Fruit fly (Drosophila melanogaster) whole organism, embryonic: ENCODE results near the gene CG43165.

Source experiments
- Abd-B ChIP-seq: fragments of 200-800 bp; sonication (Bioruptor generic); optimal IDR thresholded peaks from 2 replicates; lab custom pipeline; 2018; ENCODE audit warnings: missing biosample characterization, mild to moderate bottlenecking, missing genetic modification characterization, moderate library complexity
- Atf3 ChIP-seq: fragments of 200-800 bp; sonication (Bioruptor generic); optimal IDR thresholded peaks from 3 replicates; lab custom pipeline; 2016; ENCODE audit warnings: missing biosample characterization, missing genetic modification characterization
- CG10654 ChIP-seq: fragments of 200-800 bp; sonication (Bioruptor generic); optimal IDR thresholded peaks from 2 replicates; lab custom pipeline; 2016; ENCODE audit warnings: missing biosample characterization, missing genetic modification characterization
- CG11247 ChIP-seq: fragments of 200-800 bp; sonication (Bioruptor generic); IDR thresholded peaks from 2 replicates; pipeline ENCODE4 v1.3.6; 2022; ENCODE audit warnings: missing biosample characterization, missing genetic modification characterization
- CG11504 ChIP-seq: fragments of 200-800 bp; sonication (Bioruptor generic); optimal IDR thresholded peaks from 3 replicates; lab custom pipeline; 2019; ENCODE audit warnings: missing biosample characterization, mild to moderate bottlenecking, missing genetic modification characterization, moderate library complexity
- CG1233 ChIP-seq: fragments of 200-800 bp; sonication (Bioruptor generic); optimal IDR thresholded peaks from 4 replicates; lab custom pipeline; 2018; ENCODE audit warnings: missing biosample characterization, mild to moderate bottlenecking, missing genetic modification characterization
- CG12659 ChIP-seq: fragments of 200-800 bp; sonication (Bioruptor generic); optimal IDR thresholded peaks from 3 replicates; lab custom pipeline; 2017; ENCODE audit warnings: mild to moderate bottlenecking, missing biosample characterization, missing genetic modification reagents, missing genetic modification characterization
- CG12942 ChIP-seq: fragments of 200-800 bp; sonication (Bioruptor generic); optimal IDR thresholded peaks from 3 replicates; lab custom pipeline; 2016; ENCODE audit warnings: missing biosample characterization, missing genetic modification characterization
- CG13296 ChIP-seq: fragments of 200-800 bp; sonication (Bioruptor generic); optimal IDR thresholded peaks from 3 replicates; lab custom pipeline; 2018; ENCODE audit warnings: missing biosample characterization, mild to moderate bottlenecking, missing genetic modification characterization
- CG13424 ChIP-seq: fragments of 200-800 bp; sonication (Bioruptor generic); optimal IDR thresholded peaks from 2 replicates; lab custom pipeline; 2019; ENCODE audit warnings: missing biosample characterization, mild to moderate bottlenecking, missing genetic modification characterization, moderate library complexity
- CG31365 ChIP-seq: fragments of 200-800 bp; sonication (Bioruptor generic); optimal IDR thresholded peaks from 2 replicates; lab custom pipeline; 2018; ENCODE audit warnings: missing biosample characterization, mild to moderate bottlenecking, missing genetic modification characterization
- CG32767 ChIP-seq: fragments of 200-800 bp; sonication (Bioruptor generic); IDR thresholded peaks from 2 replicates; pipeline ENCODE4 v1.3.6; 2022; ENCODE audit warnings: missing biosample characterization, missing genetic modification characterization
- CG33557 ChIP-seq: fragments of 200-800 bp; sonication (Bioruptor generic); optimal IDR thresholded peaks from 2 replicates; lab custom pipeline; 2019; ENCODE audit warnings: missing biosample characterization, mild to moderate bottlenecking, missing genetic modification characterization, moderate library complexity
- CG3995 ChIP-seq: fragments of 200-800 bp; sonication (Bioruptor generic); optimal IDR thresholded peaks from 3 replicates; lab custom pipeline; 2016; ENCODE audit warnings: missing biosample characterization, missing genetic modification characterization
- CG43689 ChIP-seq: fragments of 200-800 bp; sonication (Bioruptor generic); IDR thresholded peaks from 2 replicates; pipeline ENCODE4 v1.3.6; 2022; ENCODE audit warnings: missing biosample characterization, missing genetic modification characterization
- CG5180 ChIP-seq: fragments of 200-800 bp; sonication (Bioruptor generic); optimal IDR thresholded peaks from 3 replicates; lab custom pipeline; 2017; ENCODE audit warnings: missing biosample characterization, missing genetic modification characterization, mild to moderate bottlenecking, moderate library complexity, missing genetic modification reagents
- CG7786 ChIP-seq: fragments of 200-800 bp; sonication (Bioruptor generic); optimal IDR thresholded peaks from 2 replicates; lab custom pipeline; 2016; ENCODE audit warnings: missing biosample characterization, missing genetic modification characterization
- CG8944 ChIP-seq: fragments of 200-800 bp; sonication (Bioruptor generic); optimal IDR thresholded peaks from 3 replicates; lab custom pipeline; 2016; ENCODE audit warnings: missing biosample characterization, missing genetic modification characterization
- CTCF ChIP-seq: fragments of 200-800 bp; sonication (Bioruptor generic); optimal IDR thresholded peaks from 2 replicates; lab custom pipeline; 2017; ENCODE audit warnings: missing biosample characterization, mild to moderate bottlenecking, missing genetic modification characterization, moderate library complexity
- CoRest ChIP-seq: fragments of 200-800 bp; sonication (Bioruptor generic); optimal IDR thresholded peaks from 3 replicates; lab custom pipeline; 2018; ENCODE audit warnings: missing biosample characterization, mild to moderate bottlenecking, missing genetic modification characterization, moderate library complexity
- D19B ChIP-seq: fragments of 200-800 bp; sonication (Bioruptor generic); optimal IDR thresholded peaks from 2 replicates; lab custom pipeline; 2017; ENCODE audit warnings: missing biosample characterization, mild to moderate bottlenecking, missing genetic modification characterization
- Dip2 ChIP-seq: fragments of 200-800 bp; sonication (Bioruptor generic); IDR thresholded peaks from 2 replicates; pipeline ENCODE4 v1.3.6; 2022; ENCODE audit warnings: missing biosample characterization, missing genetic modification characterization
- Doc2 ChIP-seq: fragments of 200-800 bp; sonication (Bioruptor generic); IDR thresholded peaks from 2 replicates; pipeline ENCODE4 v1.3.6; 2022; ENCODE audit warnings: missing biosample characterization, missing genetic modification characterization
- E2f2 ChIP-seq: fragments of 200-800 bp; sonication (Bioruptor generic); IDR thresholded peaks from 2 replicates; pipeline ENCODE4 v1.3.6; 2022; ENCODE audit warnings: missing biosample characterization, missing genetic modification characterization
- Eip74EF ChIP-seq, 2 experiments: fragments of 200-800 bp in 1 of 2; fragments of >200 bp in 1 of 2; sonication (Bioruptor generic) in 1 of 2; optimal IDR thresholded peaks; 2 replicates each; lab custom pipeline; 2017 to 2019; ENCODE audit warnings: missing biosample characterization in 2 of 2, missing genetic modification characterization in 2 of 2, mild to moderate bottlenecking in 1 of 2, moderate library complexity in 1 of 2
- Fer3 ChIP-seq: fragments of 200-800 bp; sonication (Bioruptor generic); optimal IDR thresholded peaks from 2 replicates; lab custom pipeline; 2018; ENCODE audit warnings: missing biosample characterization, mild to moderate bottlenecking, missing genetic modification characterization, moderate library complexity
- Gug ChIP-seq: fragments of 200-800 bp; sonication (Bioruptor generic); IDR thresholded peaks from 4 replicates; pipeline ENCODE4 v1.3.6; 2022; ENCODE audit warnings: missing biosample characterization, missing genetic modification characterization
- Lhr ChIP-seq: fragments of 200-800 bp; sonication (Bioruptor generic); optimal IDR thresholded peaks from 3 replicates; lab custom pipeline; 2017; ENCODE audit warnings: mild to moderate bottlenecking, missing biosample characterization, missing genetic modification reagents, missing genetic modification characterization
- Mes4 ChIP-seq: fragments of 200-800 bp; sonication (Bioruptor generic); optimal IDR thresholded peaks from 2 replicates; lab custom pipeline; 2016; ENCODE audit warnings: missing biosample characterization, missing genetic modification characterization
- NFAT ChIP-seq: fragments of 200-800 bp; sonication (Bioruptor generic); IDR thresholded peaks from 2 replicates; pipeline ENCODE4 v1.3.6; 2022; ENCODE audit warnings: missing biosample characterization, missing genetic modification characterization
- Neu2 ChIP-seq: fragments of 200-800 bp; sonication (Bioruptor generic); optimal IDR thresholded peaks from 3 replicates; lab custom pipeline; 2016; ENCODE audit warnings: missing biosample characterization, missing genetic modification characterization, borderline replicate concordance
- Oli ChIP-seq: fragments of 200-800 bp; sonication (Bioruptor generic); optimal IDR thresholded peaks from 2 replicates; lab custom pipeline; 2018; ENCODE audit warnings: missing biosample characterization, mild to moderate bottlenecking, missing genetic modification characterization, moderate library complexity
- PHDP ChIP-seq: fragments of 200-800 bp; sonication (Bioruptor generic); optimal IDR thresholded peaks from 3 replicates; lab custom pipeline; 2018; ENCODE audit warnings: missing biosample characterization, mild to moderate bottlenecking, missing genetic modification characterization, moderate library complexity
- Ravus ChIP-seq: fragments of 200-800 bp; sonication (Bioruptor generic); IDR thresholded peaks from 2 replicates; pipeline ENCODE4 v1.3.6; 2022; ENCODE audit warnings: missing biosample characterization, missing genetic modification characterization
- YL-1 ChIP-seq: fragments of 200-800 bp; sonication (Bioruptor generic); optimal IDR thresholded peaks from 3 replicates; lab custom pipeline; 2017; ENCODE audit warnings: missing biosample characterization, mild to moderate bottlenecking, missing genetic modification characterization
- bab2 ChIP-seq: fragments of 200-800 bp; sonication (Bioruptor generic); optimal IDR thresholded peaks from 2 replicates; lab custom pipeline; 2016; ENCODE audit warnings: missing biosample characterization, missing genetic modification characterization
- btn ChIP-seq: fragments of 200-800 bp; sonication (Bioruptor generic); optimal IDR thresholded peaks from 2 replicates; lab custom pipeline; 2016; ENCODE audit warnings: missing biosample characterization, missing genetic modification characterization
- croc ChIP-seq: fragments of 200-800 bp; sonication (Bioruptor generic); conservative IDR thresholded peaks from 3 replicates; pipeline ENCODE4 v1.3.6; 2022; ENCODE audit warnings: missing biosample characterization, missing genetic modification characterization
- dm ChIP-seq: fragments of 200-800 bp; sonication (Bioruptor generic); optimal IDR thresholded peaks from 3 replicates; lab custom pipeline; 2016; ENCODE audit warnings: missing biosample characterization, missing genetic modification characterization
- gcm2 ChIP-seq: fragments of 200-800 bp; sonication (Bioruptor generic); optimal IDR thresholded peaks from 2 replicates; lab custom pipeline; 2016; ENCODE audit warnings: missing biosample characterization, missing genetic modification characterization
- gsb ChIP-seq: fragments of 200-800 bp; sonication (Bioruptor generic); IDR thresholded peaks from 2 replicates; pipeline ENCODE4 v1.3.6; 2022; ENCODE audit warnings: missing biosample characterization, missing genetic modification characterization
- knrl ChIP-seq: fragments of 200-800 bp; sonication (Bioruptor generic); IDR thresholded peaks from 3 replicates; pipeline ENCODE4 v1.3.6; 2022; ENCODE audit warnings: missing biosample characterization, missing genetic modification characterization; ENCODE audit not compliant: partially characterized antibody
- lilli ChIP-seq: fragments of 200-800 bp; sonication (Bioruptor generic); optimal IDR thresholded peaks from 3 replicates; lab custom pipeline; 2016; ENCODE audit warnings: missing biosample characterization, missing genetic modification characterization
- nerfin-2 ChIP-seq: fragments of 200-800 bp; sonication (Bioruptor generic); IDR thresholded peaks from 2 replicates; pipeline ENCODE4 v1.3.6; 2022; ENCODE audit warnings: missing biosample characterization, missing genetic modification characterization; ENCODE audit not compliant: partially characterized antibody
- pfk ChIP-seq: fragments of 200-800 bp; sonication (Bioruptor generic); optimal IDR thresholded peaks from 2 replicates; lab custom pipeline; 2018; ENCODE audit warnings: missing biosample characterization, mild to moderate bottlenecking, missing genetic modification characterization, moderate library complexity
- ro ChIP-seq: fragments of 200-800 bp; sonication (Bioruptor generic); IDR thresholded peaks from 2 replicates; pipeline ENCODE4 v1.3.6; 2022; ENCODE audit warnings: missing biosample characterization, missing genetic modification characterization
- row ChIP-seq: fragments of 200-800 bp; sonication (Bioruptor generic); IDR thresholded peaks from 3 replicates; pipeline ENCODE4 v1.3.6; 2022; ENCODE audit warnings: missing biosample characterization, missing genetic modification characterization
- sim ChIP-seq: fragments of 200-800 bp; sonication (Bioruptor generic); IDR thresholded peaks from 2 replicates; pipeline ENCODE4 v1.3.6; 2022; ENCODE audit warnings: missing biosample characterization, missing genetic modification characterization
- tio ChIP-seq: fragments of 200-800 bp; sonication (Bioruptor generic); optimal IDR thresholded peaks from 2 replicates; lab custom pipeline; 2017; ENCODE audit warnings: missing biosample characterization, missing genetic modification characterization, inconsistent platforms
- ttk ChIP-seq: fragments of 200-800 bp; sonication (Bioruptor generic); IDR thresholded peaks from 2 replicates; pipeline ENCODE4 v2.1.2; 2022; ENCODE audit warnings: missing biosample characterization, missing genetic modification characterization
- tup ChIP-seq: fragments of 200-800 bp; sonication (Bioruptor generic); optimal IDR thresholded peaks from 2 replicates; lab custom pipeline; 2016; ENCODE audit warnings: missing biosample characterization, mild to moderate bottlenecking, missing genetic modification characterization, moderate library complexity

CG43165 gene

dm6 chr2L:3655698-3656105 is 39.1 kb downstream of the CG43165 start (continued):
- peak; percentile 99 for TF ChIP-seq Oli
- peak; percentile 99 for TF ChIP-seq CG12659 (GFP tag; lab: Kevin White, UChicago)
- peak; percentile 98 for TF ChIP-seq CG7786 (GFP tag; lab: Kevin White, UChicago)
- peak; percentile 98 for TF ChIP-seq Fer3 (tag; lab: Kevin White, UChicago)
- TF ChIP-seq Mes4 (GFP tag; lab: Kevin White, UChicago): peak; percentile 97
- peak; percentile 99 for TF ChIP-seq CG13424
- peak; percentile 96 for TF ChIP-seq CG11247 (GFP tag; lab: Robert Waterston, UW)
- peak; percentile 97 for TF ChIP-seq CG11504
- peak; percentile 99 for TF ChIP-seq PHDP (tag; lab: Kevin White, UChicago)
- peak; percentile 96 for TF ChIP-seq btn (GFP tag; lab: Kevin White, UChicago)
- peak; percentile 98 for TF ChIP-seq CG1233 (GFP tag; lab: Kevin White, UChicago)
- TF ChIP-seq ttk (GFP tag; lab: Robert Waterston, UW): peak; percentile 97
- peak; percentile 98 for TF ChIP-seq CG13296 (GFP tag; lab: Kevin White, UChicago)
- TF ChIP-seq lilli (GFP tag; lab: Kevin White, UChicago): peak; percentile 98
- TF ChIP-seq croc (GFP tag; lab: Robert Waterston, UW): peak; percentile 97
- peak; percentile 96 for TF ChIP-seq dm
- TF ChIP-seq CG32767 (GFP tag; lab: Robert Waterston, UW): peak; percentile 97
- no peak for TF ChIP-seq knrl (GFP tag; lab: Robert Waterston, UW)
- peak; percentile 92 for TF ChIP-seq sim (GFP tag; lab: Robert Waterston, UW)
- TF ChIP-seq CG10654: peak; percentile 98
- TF ChIP-seq Neu2 (GFP tag; lab: Kevin White, UChicago): peak; percentile 88
- TF ChIP-seq Doc2 (GFP tag; lab: Robert Waterston, UW): peak; percentile 88
- peak; percentile 98 for TF ChIP-seq NFAT (GFP tag; lab: Robert Waterston, UW)
- TF ChIP-seq CG3995 (GFP tag; lab: Kevin White, UChicago): peak; percentile 84
- peak; percentile 96 for TF ChIP-seq gsb (GFP tag; lab: Robert Waterston, UW)
- TF ChIP-seq CG31365: peak; percentile 93
- TF ChIP-seq row: peak; percentile 99
- peak in 1 of 2 experiments; percentile 98 for TF ChIP-seq Eip74EF (GFP tag; optimal IDR thresholded peaks at IDR 0.05; lab: Kevin White, UChicago)
- TF ChIP-seq YL-1: peak; percentile 91
- TF ChIP-seq bab2 (GFP tag; lab: Kevin White, UChicago): peak; percentile 98
- TF ChIP-seq Ravus: peak; percentile 94
- peak; percentile 96 for TF ChIP-seq gcm2 (GFP tag; lab: Kevin White, UChicago)
- TF ChIP-seq E2f2 (GFP tag; lab: Robert Waterston, UW): peak; percentile 87
- TF ChIP-seq CTCF (GFP tag; lab: Kevin White, UChicago): peak; percentile 71
- TF ChIP-seq CG5180: peak; percentile 92
- peak; percentile 93 for TF ChIP-seq ro (GFP tag; lab: Robert Waterston, UW)
- peak; percentile 76 for TF ChIP-seq pfk (GFP tag; lab: Kevin White, UChicago)
- TF ChIP-seq tup: peak; percentile 91
- no peak; the same call in 1 of the 2 replicates for TF ChIP-seq Dip2 (GFP tag; lab: Robert Waterston, UW)
- TF ChIP-seq nerfin-2 (GFP tag; lab: Robert Waterston, UW): no peak
- peak; percentile 93 for TF ChIP-seq D19B (GFP tag; lab: Kevin White, UChicago)
- TF ChIP-seq tio (GFP tag; lab: Kevin White, UChicago): peak; percentile 95
- peak; percentile 97 for TF ChIP-seq CG8944 (GFP tag; lab: Kevin White, UChicago)
- peak; percentile 99 for TF ChIP-seq CoRest (tag; lab: Kevin White, UChicago)
- TF ChIP-seq Abd-B (GFP tag; lab: Kevin White, UChicago): peak; percentile 98
- TF ChIP-seq CG12942 (GFP tag; lab: Kevin White, UChicago): peak; percentile 96
- peak; percentile 97 for TF ChIP-seq CG33557
- peak; percentile 93 for TF ChIP-seq Lhr (GFP tag; lab: Kevin White, UChicago)
- TF ChIP-seq Atf3 (GFP tag; lab: Kevin White, UChicago): peak; percentile 94
- peak; percentile 84 for TF ChIP-seq CG43689
- TF ChIP-seq Gug (GFP tag; lab: Robert Waterston, UW): peak; percentile 97
